Worm (Caenorhabditis elegans) whole organism, young adult: ENCODE measurements around the gene str-134.

Source experiments
- B0261.1 ChIP-seq: sonication (generic microtip); optimal IDR thresholded peaks from 2 replicates; lab custom pipeline; 2016; ENCODE audit warnings: mild to moderate bottlenecking, missing genetic modification characterization, moderate library complexity, missing compliant biosample characterization
- F23B12.7 ChIP-seq: sonication (generic microtip); optimal IDR thresholded peaks from 2 replicates; lab custom pipeline; 2017; ENCODE audit warnings: missing genetic modification characterization, mild to moderate bottlenecking, missing compliant biosample characterization, antibody characterized with exemption, moderate library complexity; ENCODE audit not compliant: insufficient read depth
- F52B5.7 ChIP-seq: sonication (generic microtip); optimal IDR thresholded peaks from 2 replicates; lab custom pipeline; 2016; ENCODE audit warnings: mild to moderate bottlenecking, missing genetic modification characterization, missing compliant biosample characterization
- F57A8.1 ChIP-seq: fragments of 200-800 bp; sonication (Bioruptor generic); optimal IDR thresholded peaks from 2 replicates; lab custom pipeline; 2018; ENCODE audit warnings: mild to moderate bottlenecking, missing genetic modification characterization, moderate library complexity, missing compliant biosample characterization
- F57C9.4 ChIP-seq: sonication (generic microtip); optimal IDR thresholded peaks from 2 replicates; lab custom pipeline; 2017; ENCODE audit warnings: mild to moderate bottlenecking, missing genetic modification characterization, missing compliant biosample characterization
- T07F8.4 ChIP-seq: sonication (generic microtip); optimal IDR thresholded peaks from 2 replicates; lab custom pipeline; 2016; ENCODE audit warnings: mild to moderate bottlenecking, missing genetic modification characterization, moderate library complexity, missing compliant biosample characterization
- Y53G8AR.9 ChIP-seq: fragments of 200-800 bp; sonication (Bioruptor generic); conservative IDR thresholded peaks from 2 replicates; pipeline ENCODE4 v1.3.6; 2022; ENCODE audit warnings: missing genetic modification reagents, missing genetic modification characterization, missing compliant biosample characterization
- Y79H2A.3 ChIP-seq: fragments of 200-800 bp; sonication (Bioruptor generic); conservative IDR thresholded peaks from 2 replicates; pipeline ENCODE4 v1.3.6; 2022; ENCODE audit warnings: missing genetic modification reagents, missing genetic modification characterization, missing compliant biosample characterization
- Y95B8A.8 ChIP-seq: fragments of 200-800 bp; sonication (Bioruptor generic); IDR thresholded peaks from 2 replicates; pipeline ENCODE4 v1.3.6; 2022; ENCODE audit warnings: missing genetic modification reagents, missing genetic modification characterization, missing compliant biosample characterization
- ZK185.1 ChIP-seq: sonication (generic microtip); optimal IDR thresholded peaks from 2 replicates; lab custom pipeline; 2016; ENCODE audit warnings: mild to moderate bottlenecking, missing genetic modification characterization, missing compliant biosample characterization; ENCODE audit not compliant: poor library complexity, severe bottlenecking
- akir-1 ChIP-seq: fragments of 200-800 bp; sonication (Bioruptor generic); optimal IDR thresholded peaks from 2 replicates; lab custom pipeline; 2018; ENCODE audit warnings: mild to moderate bottlenecking, missing genetic modification characterization, moderate library complexity, missing compliant biosample characterization
- ama-1 ChIP-seq, 3 experiments: fragments of 150-350 bp in 1 of 3; sonication (generic microtip) in 2 of 3; optimal IDR thresholded peaks; 2 replicates each; lab custom pipeline; 2014 to 2018; ENCODE audit warnings: missing biosample characterization in 2 of 3, missing genetic modification characterization in 2 of 3, missing genetic modification reagents in 2 of 3
- aptf-2 ChIP-seq: fragments of 200-800 bp; sonication (Bioruptor generic); conservative IDR thresholded peaks from 2 replicates; pipeline ENCODE4 v1.3.6; 2022; ENCODE audit warnings: missing genetic modification reagents, missing genetic modification characterization, missing compliant biosample characterization
- athp-1 ChIP-seq: sonication (generic microtip); optimal IDR thresholded peaks from 2 replicates; lab custom pipeline; 2017; ENCODE audit warnings: mild to moderate bottlenecking, missing genetic modification characterization, missing compliant biosample characterization
- attf-5 ChIP-seq: fragments of 200-800 bp; sonication (Bioruptor generic); optimal IDR thresholded peaks from 2 replicates; lab custom pipeline; 2018; ENCODE audit warnings: mild to moderate bottlenecking, missing genetic modification characterization, missing compliant biosample characterization
- bed-2 ChIP-seq: fragments of 200-800 bp; sonication (Bioruptor generic); IDR thresholded peaks from 2 replicates; pipeline ENCODE4 v1.3.6; 2022; ENCODE audit warnings: missing genetic modification reagents, missing genetic modification characterization, missing compliant biosample characterization
- ceh-40 ChIP-seq: fragments of 200-800 bp; sonication (Bioruptor generic); IDR thresholded peaks from 2 replicates; pipeline ENCODE4 v1.3.6; 2022; ENCODE audit warnings: missing genetic modification characterization, missing compliant biosample characterization
- ceh-58 ChIP-seq: fragments of 200-800 bp; sonication (Bioruptor generic); IDR thresholded peaks from 2 replicates; pipeline ENCODE4 v1.3.6; 2022; ENCODE audit warnings: missing genetic modification characterization, missing compliant biosample characterization
- ceh-79 ChIP-seq: sonication (generic microtip); optimal IDR thresholded peaks from 2 replicates; lab custom pipeline; 2017; ENCODE audit warnings: mild to moderate bottlenecking, missing genetic modification characterization, missing compliant biosample characterization
- ceh-91 ChIP-seq: fragments of 200-800 bp; sonication (Bioruptor generic); IDR thresholded peaks from 2 replicates; pipeline ENCODE4 v1.3.6; 2022; ENCODE audit warnings: missing genetic modification reagents, missing genetic modification characterization, missing compliant biosample characterization
- die-1 ChIP-seq: sonication (generic microtip); optimal IDR thresholded peaks from 2 replicates; lab custom pipeline; 2016; ENCODE audit warnings: missing genotype, mild to moderate bottlenecking, missing genetic modification characterization, missing compliant biosample characterization
- dox-1 ChIP-seq: fragments of 200-800 bp; sonication (Bioruptor generic); IDR thresholded peaks from 2 replicates; pipeline ENCODE4 v1.3.6; 2022; ENCODE audit warnings: missing genetic modification reagents, missing genetic modification characterization, missing compliant biosample characterization
- fkh-3 ChIP-seq: sonication (generic microtip); optimal IDR thresholded peaks from 2 replicates; lab custom pipeline; 2016; ENCODE audit warnings: mild to moderate bottlenecking, missing genetic modification characterization, missing compliant biosample characterization
- him-1 ChIP-seq: sonication (generic microtip); optimal IDR thresholded peaks from 2 replicates; lab custom pipeline; 2016; ENCODE audit warnings: missing genotype, missing genetic modification reagents, missing genetic modification characterization, missing compliant biosample characterization
- hlh-26 ChIP-seq: fragments of 200-800 bp; sonication (Bioruptor generic); conservative IDR thresholded peaks from 2 replicates; pipeline ENCODE4 v1.3.6; 2022; ENCODE audit warnings: missing genetic modification reagents, missing genetic modification characterization, missing compliant biosample characterization
- hmg-20 ChIP-seq: fragments of 200-800 bp; sonication (Bioruptor generic); IDR thresholded peaks from 2 replicates; pipeline ENCODE4 v1.3.6; 2022; ENCODE audit warnings: missing genetic modification reagents, missing genetic modification characterization, missing compliant biosample characterization
- let-526 ChIP-seq: fragments of 200-800 bp; sonication (Bioruptor generic); IDR thresholded peaks from 2 replicates; pipeline ENCODE4 v1.3.6; 2022; ENCODE audit warnings: missing genetic modification reagents, missing genetic modification characterization, missing compliant biosample characterization
- lin-26 ChIP-seq: fragments of 200-800 bp; sonication (Bioruptor generic); IDR thresholded peaks from 2 replicates; pipeline ENCODE4 v1.3.6; 2022; ENCODE audit warnings: missing genetic modification reagents, missing genetic modification characterization, missing compliant biosample characterization
- lin-40 ChIP-seq: sonication (generic microtip); optimal IDR thresholded peaks from 2 replicates; lab custom pipeline; 2016; ENCODE audit warnings: missing genetic modification characterization, mild to moderate bottlenecking, missing compliant biosample characterization, missing genotype, missing genetic modification reagents
- lir-1 ChIP-seq: fragments of 200-800 bp; sonication (Bioruptor generic); conservative IDR thresholded peaks from 2 replicates; pipeline ENCODE4 v1.3.6; 2022; ENCODE audit warnings: missing genetic modification reagents, missing genetic modification characterization, missing compliant biosample characterization
- madf-3 ChIP-seq: fragments of 200-800 bp; sonication (Bioruptor generic); IDR thresholded peaks from 2 replicates; pipeline ENCODE4 v1.3.6; 2022; ENCODE audit warnings: missing genetic modification reagents, missing genetic modification characterization, missing compliant biosample characterization
- mcd-1 ChIP-seq: fragments of 200-800 bp; sonication (Bioruptor generic); IDR thresholded peaks from 2 replicates; pipeline ENCODE4 v1.3.6; 2022; ENCODE audit warnings: missing genetic modification reagents, missing genetic modification characterization, missing compliant biosample characterization
- mel-28 ChIP-seq: sonication (generic microtip); optimal IDR thresholded peaks from 2 replicates; lab custom pipeline; 2016; ENCODE audit warnings: borderline replicate concordance, mild to moderate bottlenecking, missing genetic modification characterization, missing compliant biosample characterization
- mes-4 ChIP-seq: sonication (generic microtip); optimal IDR thresholded peaks from 2 replicates; lab custom pipeline; 2016; ENCODE audit warnings: missing genotype, missing genetic modification characterization, missing compliant biosample characterization
- nfya-1 ChIP-seq: sonication (generic microtip); optimal IDR thresholded peaks from 2 replicates; lab custom pipeline; 2017; ENCODE audit warnings: antibody characterized with exemption, missing compliant biosample characterization, missing genetic modification characterization, borderline replicate concordance; ENCODE audit not compliant: insufficient read depth
- nhr-120 ChIP-seq: fragments of 200-800 bp; sonication (Bioruptor generic); IDR thresholded peaks from 2 replicates; pipeline ENCODE4 v1.3.6; 2022; ENCODE audit warnings: missing genetic modification characterization, missing compliant biosample characterization
- nhr-27 ChIP-seq: fragments of 200-800 bp; sonication (Bioruptor generic); optimal IDR thresholded peaks from 2 replicates; lab custom pipeline; 2018; ENCODE audit warnings: mild to moderate bottlenecking, missing genetic modification characterization, moderate library complexity, missing compliant biosample characterization
- pha-4 ChIP-seq: fragments of 150-350 bp; sonication (generic microtip); optimal IDR thresholded peaks from 2 replicates; lab custom pipeline; 2014; ENCODE audit warnings: missing biosample characterization, missing genetic modification reagents, missing genetic modification characterization
- sea-2 ChIP-seq: fragments of 200-800 bp; sonication (Bioruptor generic); IDR thresholded peaks from 2 replicates; pipeline ENCODE4 v1.3.6; 2022; ENCODE audit warnings: missing genetic modification characterization, missing compliant biosample characterization
- sptf-2 ChIP-seq: fragments of 200-800 bp; sonication (Bioruptor generic); optimal IDR thresholded peaks from 2 replicates; lab custom pipeline; 2018; ENCODE audit warnings: mild to moderate bottlenecking, missing genetic modification characterization, missing compliant biosample characterization
- unc-62 ChIP-seq: fragments of 150-350 bp; optimal IDR thresholded peaks from 2 replicates; lab custom pipeline; 2014; ENCODE audit warnings: missing biosample characterization, missing genetic modification reagents, missing genetic modification characterization
- xnd-1 ChIP-seq: sonication (generic microtip); optimal IDR thresholded peaks from 2 replicates; lab custom pipeline; 2016; ENCODE audit warnings: missing genotype, missing genetic modification reagents, missing genetic modification characterization, missing compliant biosample characterization
- zim-3 ChIP-seq: sonication (generic microtip); optimal IDR thresholded peaks from 2 replicates; lab custom pipeline; 2017; ENCODE audit warnings: mild to moderate bottlenecking, missing genetic modification characterization, moderate library complexity, missing compliant biosample characterization
- ztf-18 ChIP-seq: sonication (generic microtip); optimal IDR thresholded peaks from 2 replicates; lab custom pipeline; 2016; ENCODE audit warnings: missing genotype, mild to moderate bottlenecking, missing genetic modification characterization, missing compliant biosample characterization
- ztf-22 ChIP-seq: fragments of 200-800 bp; sonication (Bioruptor generic); optimal IDR thresholded peaks from 2 replicates; lab custom pipeline; 2018; ENCODE audit warnings: mild to moderate bottlenecking, missing genetic modification characterization, moderate library complexity, missing compliant biosample characterization
- ztf-26 ChIP-seq: sonication (generic microtip); optimal IDR thresholded peaks from 2 replicates; lab custom pipeline; 2017; ENCODE audit warnings: missing genetic modification characterization, missing compliant biosample characterization
- ztf-28 ChIP-seq: fragments of 200-800 bp; sonication (Bioruptor generic); IDR thresholded peaks from 2 replicates; pipeline ENCODE4 v1.3.6; 2022; ENCODE audit warnings: missing genetic modification reagents, missing genetic modification characterization, missing compliant biosample characterization
- ztf-3 ChIP-seq: fragments of 200-800 bp; sonication (Bioruptor generic); optimal IDR thresholded peaks from 2 replicates; lab custom pipeline; 2018; ENCODE audit warnings: mild to moderate bottlenecking, missing genetic modification characterization, missing compliant biosample characterization

str-134 gene

DNA sequence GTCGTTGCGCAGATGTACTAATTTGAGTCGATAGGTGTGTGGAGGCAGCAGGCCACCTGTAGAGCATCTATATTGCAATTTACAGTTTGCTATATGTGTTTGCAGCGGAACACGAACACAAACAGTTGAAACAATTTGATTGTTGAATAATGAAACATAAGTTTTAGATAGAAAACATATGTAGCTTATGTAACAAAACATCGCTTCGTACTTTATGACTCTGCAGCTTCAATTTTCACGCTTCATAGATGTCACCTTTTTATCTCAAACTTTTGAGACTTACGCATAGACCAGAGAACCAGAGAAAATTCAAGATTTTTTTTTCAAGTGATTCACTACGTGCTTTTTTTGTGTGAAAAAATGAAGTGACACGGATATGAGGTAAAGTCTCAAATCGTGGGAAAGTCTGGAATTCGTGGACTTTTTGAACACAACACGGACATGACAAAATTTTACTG lies 19.5 kb upstream of the str-134 start, which contains the start of gene fbxb-72:
TSS of gene fbxb-72 (minus strand) at position 58 of the 458 bp plus-strand sequence.
- TF ChIP-seq dox-1 (GFP tag; lab: Robert Waterston, UW) (no peak), lir-1 (GFP tag; lab: Robert Waterston, UW) (peak; percentile 58), him-1 (tag; lab: Kevin White, UChicago) (no peak), ztf-26 (tag; lab: Kevin White, UChicago) (peak; percentile 68), mcd-1 (peak; percentile 38; the same call in 1 of the 2 replicates), mel-28 (no peak), ZK185.1 (tag; lab: Kevin White, UChicago) (peak; percentile 95), F23B12.7 (tag; lab: Kevin White, UChicago) (peak; percentile 88), xnd-1 (tag; lab: Kevin White, UChicago) (no peak), B0261.1 (tag; lab: Kevin White, UChicago) (no peak), lin-26 (GFP tag; lab: Robert Waterston, UW) (peak; percentile 32; the same call in 1 of the 2 replicates), Y95B8A.8 (peak; percentile 81; the same call in 1 of the 2 replicates), ztf-28 (GFP tag; lab: Robert Waterston, UW) (no peak), lin-40 (tag; lab: Kevin White, UChicago) (peak; percentile 75), madf-3 (GFP tag; lab: Robert Waterston, UW) (0 out of 2 replicates have a peak, but pooled peaks have one; percentile 9), ceh-40 (GFP tag; lab: Robert Waterston, UW) (no peak), ceh-58 (GFP tag; lab: Robert Waterston, UW) (no peak), nhr-120 (GFP tag; lab: Robert Waterston, UW) (0 out of 2 replicates have a peak, but pooled peaks have one; percentile 59), Y53G8AR.9 (GFP tag; lab: Robert Waterston, UW) (peak; percentile 94), ama-1 (optimal IDR thresholded peaks at IDR 0.05; lab: Kevin White, UChicago) (peak; percentile 96), ama-1 (GFP tag; optimal IDR thresholded peaks at IDR 0.05; lab: Kevin White, UChicago) (no peak), aptf-2 (GFP tag; lab: Robert Waterston, UW) (no peak), ceh-91 (GFP tag; lab: Robert Waterston, UW) (no peak), unc-62 (GFP tag; lab: Kevin White, UChicago) (no peak), mes-4 (tag; lab: Kevin White, UChicago) (no peak), sea-2 (GFP tag; lab: Robert Waterston, UW) (0 out of 2 replicates have a peak, but pooled peaks have one; percentile 9), F52B5.7 (tag; lab: Kevin White, UChicago) (peak; percentile 84), bed-2 (GFP tag; lab: Robert Waterston, UW) (no peak), F57C9.4 (tag; lab: Kevin White, UChicago) (peak; percentile 85), let-526 (GFP tag; lab: Robert Waterston, UW) (0 out of 2 replicates have a peak, but pooled peaks have one; percentile 11), nfya-1 (tag; lab: Kevin White, UChicago) (no peak), fkh-3 (no peak), hlh-26 (GFP tag; lab: Robert Waterston, UW) (no peak), die-1 (tag; lab: Kevin White, UChicago) (no peak), Y79H2A.3 (peak; percentile 85), sptf-2 (GFP tag; lab: Kevin White, UChicago) (no peak), T07F8.4 (tag; lab: Kevin White, UChicago) (no peak), athp-1 (tag; lab: Kevin White, UChicago) (peak; percentile 74), attf-5 (GFP tag; lab: Kevin White, UChicago) (peak; percentile 29), nhr-27 (tag; lab: Kevin White, UChicago) (peak; percentile 5), ceh-79 (tag; lab: Kevin White, UChicago) (no peak), hmg-20 (0 out of 2 replicates have a peak, but pooled peaks have one; percentile 3), ztf-3 (GFP tag; lab: Kevin White, UChicago) (no peak), ztf-18 (tag; lab: Kevin White, UChicago) (no peak), pha-4 (peak; percentile 94), zim-3 (tag; lab: Kevin White, UChicago) (peak; percentile 46), F57A8.1 (GFP tag; lab: Kevin White, UChicago) (peak; percentile 41), akir-1 (GFP tag; lab: Kevin White, UChicago) (peak; percentile 25), ztf-22 (peak; percentile 65)
